Worm (Caenorhabditis elegans): Measurements from ENCODE around the gene str-73.

The str-73 gene

DNA sequence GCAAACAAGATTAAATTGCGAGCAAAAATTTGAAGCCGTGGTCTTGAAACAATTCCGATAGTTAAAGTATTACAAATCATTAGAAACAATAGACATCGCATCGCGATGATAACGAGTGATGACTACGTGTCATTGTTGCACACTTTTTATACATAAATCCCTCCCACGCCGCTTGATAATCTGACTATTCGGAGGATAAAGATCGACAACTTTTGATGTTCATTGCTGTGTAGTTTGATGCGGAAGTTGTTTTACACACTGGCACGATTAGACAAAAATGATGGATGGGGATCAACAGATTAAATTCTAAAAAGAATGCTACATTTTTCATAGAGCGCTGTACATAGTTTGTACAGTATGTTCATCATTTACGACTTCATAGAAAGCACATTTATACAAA, 49.2 kb downstream of the str-73 start, which contains the start of gene T08G3.11:
Gene T08G3.11 (minus strand): TSS at position 101 of the 400 bp plus-strand sequence.
- TF ChIP-seq unc-62 (GFP tag; optimal IDR thresholded peaks at IDR 0.05) = no peak

DNA sequence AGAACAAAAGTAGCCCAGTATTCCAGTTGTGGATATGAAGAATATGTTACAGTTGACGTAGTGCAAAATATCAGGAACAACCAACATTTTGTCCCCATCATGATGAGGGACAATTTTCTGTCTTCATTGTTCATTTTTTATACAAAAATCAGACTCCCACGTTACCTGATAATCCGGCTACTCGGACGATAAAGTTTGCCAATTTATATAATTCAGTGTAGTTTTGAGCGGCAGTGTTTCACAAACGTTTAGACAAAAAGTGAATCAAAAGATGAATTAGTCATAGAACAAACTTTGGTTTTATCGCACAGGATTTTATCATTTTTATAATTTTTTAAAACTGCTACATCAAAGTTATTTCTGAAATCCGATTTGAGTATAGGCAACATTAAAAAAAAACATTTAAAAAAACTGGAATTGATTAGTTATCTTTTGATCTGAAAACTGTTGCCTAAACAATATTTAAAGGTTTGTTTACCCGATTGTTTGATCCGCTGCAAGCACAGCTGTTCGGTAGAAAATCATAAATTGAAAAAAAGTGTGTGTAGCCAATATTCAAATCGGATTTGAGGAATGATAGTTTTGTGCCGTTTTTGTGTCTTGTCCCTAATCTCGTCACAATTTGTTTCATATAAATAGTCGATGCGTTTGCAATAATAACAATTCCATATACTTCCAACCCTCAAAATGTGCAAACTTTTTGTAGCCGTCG, 51.0 kb downstream of the str-73 start, which contains the start of the genes F57E7.4 and spig-6:
Gene F57E7.4 (minus strand): TSS at position 101 of the 712 bp plus-strand sequence.
Gene spig-6 (plus strand): TSS at position 662 of the 712 bp plus-strand sequence.
- TF ChIP-seq unc-62 (GFP tag; optimal IDR thresholded peaks at IDR 0.05) = no peak

Data from whole organism, dauer.